Fruit fly (Drosophila melanogaster): ENCODE results near the gene Suv3.

Suv3 gene

DNA sequence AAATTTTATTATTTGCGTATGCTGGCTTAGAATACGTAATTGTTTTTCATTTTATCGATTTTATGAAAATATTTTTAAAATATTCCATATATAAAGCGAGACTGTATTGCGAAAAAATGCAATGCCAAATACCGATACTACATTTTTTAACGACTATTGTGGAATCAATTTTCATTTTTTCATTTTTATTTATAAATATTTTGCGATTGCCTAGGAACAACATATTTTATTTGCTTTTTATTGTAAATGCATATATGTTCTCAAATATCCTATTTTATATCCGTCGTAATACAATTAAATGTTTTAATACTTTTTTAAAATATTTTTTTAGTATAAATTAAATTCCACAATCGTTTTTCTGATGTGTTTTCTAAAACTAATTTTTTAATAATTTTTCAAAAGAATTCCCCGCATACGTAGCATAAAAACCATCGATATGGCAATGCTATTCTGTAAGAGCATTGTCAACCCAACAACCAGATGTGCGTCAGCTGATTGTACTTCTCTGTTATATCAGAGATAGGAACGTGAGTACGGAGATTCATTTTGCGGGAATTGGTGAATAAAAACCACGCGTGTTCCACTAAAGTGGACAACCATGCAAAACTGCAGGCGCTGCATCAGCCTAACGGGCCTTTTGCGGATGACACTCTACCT, at the start of gene Suv3:
Gene Suv3, plus strand, starts transcription at position 489 of the 657 bp plus-strand sequence.
- TF ChIP-seq psq (optimal IDR thresholded peaks at IDR 0.05) = no peak

- TF ChIP-seq ttk (optimal IDR thresholded peaks at IDR 0.05) = no peak
- no peak for TF ChIP-seq Myc (optimal IDR thresholded peaks at IDR 0.05)
- no peak for TF ChIP-seq h (optimal IDR thresholded peaks at IDR 0.05)
- TF ChIP-seq Sin3A (optimal IDR thresholded peaks at IDR 0.05) = no peak
- TF ChIP-seq psq (optimal IDR thresholded peaks at IDR 0.05) = no peak
These were observed 44.9 kb upstream of the Suv3 start, which contains the start of gene CG1092 for dm6 chr3R:4266470-4266869. CG1092 (plus strand) TSS chr3R:4266770.

- no peak for TF ChIP-seq Sin3A (optimal IDR thresholded peaks at IDR 0.05)
- no peak for TF ChIP-seq Myc (optimal IDR thresholded peaks at IDR 0.05)
- no peak for TF ChIP-seq psq (optimal IDR thresholded peaks at IDR 0.05)
- TF ChIP-seq insv (optimal IDR thresholded peaks at IDR 0.05) = no peak
- TF ChIP-seq ttk (optimal IDR thresholded peaks at IDR 0.05) = no peak
- TF ChIP-seq h (optimal IDR thresholded peaks at IDR 0.05) = no peak
These were observed 43.0 kb upstream of the Suv3 start for dm6 chr3R:4268339-4268738.

DNA sequence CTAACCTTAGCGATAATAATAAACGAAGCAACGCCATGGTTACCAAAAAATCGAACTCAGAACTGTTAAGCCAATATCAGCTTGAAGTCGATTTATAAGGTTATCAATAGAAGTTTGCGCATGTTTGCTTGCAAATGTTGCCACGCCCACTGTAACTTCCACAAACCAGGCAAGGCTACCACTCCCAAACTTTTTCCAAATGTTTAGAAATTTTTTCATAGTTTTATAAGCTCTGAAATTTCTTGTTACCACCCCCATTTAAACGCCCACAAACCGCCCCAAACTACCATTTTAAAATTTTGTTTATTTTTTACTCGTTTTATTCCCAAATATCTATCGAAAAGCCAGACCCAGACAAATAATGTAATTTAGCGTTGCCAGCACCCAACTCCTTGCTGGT, 33.5 kb upstream of the Suv3 start, which contains the start of gene flip:
Gene flip, minus strand, starts transcription at position 101 of the 400 bp plus-strand sequence.
- TF ChIP-seq h (optimal IDR thresholded peaks at IDR 0.05) (no peak), Sin3A (optimal IDR thresholded peaks at IDR 0.05) (no peak), insv (optimal IDR thresholded peaks at IDR 0.05) (no peak), Myc (optimal IDR thresholded peaks at IDR 0.05) (no peak), psq (optimal IDR thresholded peaks at IDR 0.05) (no peak), ttk (optimal IDR thresholded peaks at IDR 0.05) (no peak)

DNA sequence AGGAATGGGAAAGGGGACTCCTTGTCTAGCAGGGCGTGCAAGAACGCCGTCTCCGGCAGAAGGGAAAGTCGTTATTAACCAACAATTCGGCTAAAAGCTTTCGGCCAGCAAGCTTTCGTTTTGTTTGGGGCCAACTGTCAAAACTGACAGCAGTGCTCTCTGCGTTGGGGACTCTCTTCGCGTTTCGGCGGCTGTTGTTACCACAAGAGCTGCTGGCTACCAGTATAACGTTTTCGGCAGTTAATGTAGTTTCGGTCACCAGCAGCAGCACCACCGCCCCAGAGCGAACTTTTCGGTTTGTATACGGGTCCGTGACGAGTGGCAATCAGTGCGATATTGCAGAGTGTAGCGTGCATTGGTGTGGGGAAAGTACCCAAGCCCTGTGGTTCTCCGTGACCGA, 31.3 kb upstream of the Suv3 start, which contains the start of gene cpx:
Gene cpx, plus strand, starts transcription at position 160 of the 400 bp plus-strand sequence.
- TF ChIP-seq h (optimal IDR thresholded peaks at IDR 0.05) (no peak), psq (optimal IDR thresholded peaks at IDR 0.05) (no peak), ttk (optimal IDR thresholded peaks at IDR 0.05) (no peak), Myc (optimal IDR thresholded peaks at IDR 0.05) (no peak), insv (optimal IDR thresholded peaks at IDR 0.05) (no peak), Sin3A (optimal IDR thresholded peaks at IDR 0.05) (no peak)

DNA sequence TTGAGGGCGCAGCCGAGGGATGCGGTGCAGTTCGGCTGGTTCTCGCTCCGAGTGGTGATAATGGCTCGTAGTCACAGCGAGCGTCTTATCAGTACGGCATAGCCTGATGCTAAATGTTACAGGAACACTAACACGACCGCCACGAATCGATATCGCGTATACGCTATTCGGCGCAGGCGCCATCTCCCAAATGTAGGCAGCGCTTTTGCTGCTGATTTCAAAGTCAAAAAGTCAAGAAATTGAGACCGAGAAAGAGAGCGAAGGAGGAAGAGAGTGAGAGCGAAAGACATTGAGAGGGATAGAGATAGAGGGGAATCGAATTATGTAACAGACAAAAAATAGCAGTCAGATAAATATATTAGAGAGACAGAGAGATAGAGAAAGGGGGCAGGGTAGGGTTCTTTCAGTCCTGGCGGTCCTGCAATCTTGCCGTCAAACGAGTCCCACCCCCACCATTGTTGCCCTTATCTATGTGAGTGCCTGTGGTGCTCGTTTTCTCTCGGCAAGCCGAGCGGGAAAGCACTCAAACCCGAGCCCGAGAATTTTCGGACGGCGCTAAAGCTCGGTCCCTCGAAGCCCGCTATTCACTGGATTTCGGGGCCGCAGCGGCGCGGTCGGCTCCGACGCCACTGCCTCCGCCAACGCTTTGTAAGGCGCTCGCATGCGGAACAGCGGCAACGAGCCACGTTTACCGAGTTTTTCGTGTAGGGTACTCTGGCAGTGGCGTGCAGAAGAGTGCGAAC, 30.1 kb upstream of the Suv3 start:
- TF ChIP-seq h (optimal IDR thresholded peaks at IDR 0.05) = no peak
- TF ChIP-seq ttk (optimal IDR thresholded peaks at IDR 0.05) = no peak
- no peak for TF ChIP-seq Myc (optimal IDR thresholded peaks at IDR 0.05)
- TF ChIP-seq psq (optimal IDR thresholded peaks at IDR 0.05) = no peak
- no peak for TF ChIP-seq insv (optimal IDR thresholded peaks at IDR 0.05)
- no peak for TF ChIP-seq Sin3A (optimal IDR thresholded peaks at IDR 0.05)

- TF ChIP-seq psq (optimal IDR thresholded peaks at IDR 0.05) (no peak), ttk (optimal IDR thresholded peaks at IDR 0.05) (no peak), Myc (optimal IDR thresholded peaks at IDR 0.05) (no peak), h (optimal IDR thresholded peaks at IDR 0.05) (no peak), insv (optimal IDR thresholded peaks at IDR 0.05) (no peak), Sin3A (optimal IDR thresholded peaks at IDR 0.05) (no peak)
These were observed 29.1 kb upstream of the Suv3 start for dm6 chr3R:4282207-4282606.

DNA sequence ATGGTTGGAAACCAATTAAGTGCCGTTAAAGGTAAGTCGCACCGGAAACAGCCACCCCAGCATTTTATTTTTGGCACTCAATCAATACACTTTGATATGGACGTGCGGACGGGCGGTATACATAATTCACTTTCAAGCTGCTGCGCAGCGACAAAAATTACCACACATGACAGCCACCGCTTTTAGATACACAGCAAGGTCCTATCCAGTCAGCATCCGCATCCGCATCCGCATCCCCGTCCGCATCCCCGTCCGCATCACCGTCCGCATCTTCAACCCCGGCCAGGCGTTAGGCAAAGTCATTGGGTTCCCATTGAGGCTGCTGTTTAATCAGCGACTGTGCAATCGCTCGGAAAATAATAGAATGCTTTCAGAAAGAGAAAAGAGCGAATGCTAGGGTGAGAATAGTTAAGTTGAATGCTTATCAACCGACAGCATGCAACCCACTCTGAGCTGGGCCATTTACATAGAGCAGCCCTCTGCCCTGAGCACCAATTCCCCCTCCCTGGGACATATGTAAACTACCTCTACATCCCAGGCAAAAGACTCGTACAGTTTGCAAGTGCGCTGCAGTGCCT, 26.9 kb upstream of the Suv3 start:
- TF ChIP-seq h (optimal IDR thresholded peaks at IDR 0.05) (no peak), psq (optimal IDR thresholded peaks at IDR 0.05) (no peak), Sin3A (optimal IDR thresholded peaks at IDR 0.05) (no peak), ttk (optimal IDR thresholded peaks at IDR 0.05) (no peak)

DNA sequence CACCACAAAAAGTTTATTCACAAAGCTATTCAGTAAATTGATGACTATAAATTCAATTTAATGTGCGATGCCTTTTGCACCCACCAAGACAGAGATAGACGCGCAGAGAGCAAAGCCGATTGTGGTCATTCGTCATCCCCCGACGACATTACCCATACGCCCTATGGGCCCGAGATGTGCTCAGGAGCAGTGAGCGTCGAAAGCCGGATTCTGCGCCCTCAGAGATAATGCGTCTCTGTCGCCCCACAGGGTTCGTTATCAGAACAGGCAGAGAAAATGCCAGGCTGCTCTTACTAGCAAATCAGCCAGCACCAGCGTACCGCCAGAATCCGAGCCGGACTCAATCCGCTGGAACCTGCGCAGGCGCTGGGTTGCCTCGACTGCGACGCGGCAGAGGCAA, 20.1 kb upstream of the Suv3 start:
- TF ChIP-seq Myc (optimal IDR thresholded peaks at IDR 0.05) = no peak

- TF ChIP-seq Myc (optimal IDR thresholded peaks at IDR 0.05) (no peak), Sin3A (optimal IDR thresholded peaks at IDR 0.05) (no peak), ttk (optimal IDR thresholded peaks at IDR 0.05) (no peak), h (optimal IDR thresholded peaks at IDR 0.05) (no peak), psq (optimal IDR thresholded peaks at IDR 0.05) (no peak), insv (optimal IDR thresholded peaks at IDR 0.05) (no peak)
These were observed 19.2 kb upstream of the Suv3 start for dm6 chr3R:4292185-4292584.

- TF ChIP-seq psq (optimal IDR thresholded peaks at IDR 0.05) = no peak
- no peak for TF ChIP-seq insv (optimal IDR thresholded peaks at IDR 0.05)
- TF ChIP-seq h (optimal IDR thresholded peaks at IDR 0.05) = no peak
- no peak for TF ChIP-seq Myc (optimal IDR thresholded peaks at IDR 0.05)
- no peak for TF ChIP-seq Sin3A (optimal IDR thresholded peaks at IDR 0.05)
- TF ChIP-seq ttk (optimal IDR thresholded peaks at IDR 0.05) = no peak
These were observed 16.7 kb upstream of the Suv3 start, which contains the start of gene Nepl11 for dm6 chr3R:4294689-4295088. Nepl11 (minus strand) TSS chr3R:4294840.

dm6 chr3R:4301485-4301884, 9.9 kb upstream of the Suv3 start:
- TF ChIP-seq Myc (optimal IDR thresholded peaks at IDR 0.05) (no peak), psq (optimal IDR thresholded peaks at IDR 0.05) (no peak), h (optimal IDR thresholded peaks at IDR 0.05) (no peak), Sin3A (optimal IDR thresholded peaks at IDR 0.05) (no peak), ttk (optimal IDR thresholded peaks at IDR 0.05) (no peak), insv (optimal IDR thresholded peaks at IDR 0.05) (no peak)
